Fruit fly (Drosophila melanogaster): ENCODE data around the gene Wdr81.

DNA sequence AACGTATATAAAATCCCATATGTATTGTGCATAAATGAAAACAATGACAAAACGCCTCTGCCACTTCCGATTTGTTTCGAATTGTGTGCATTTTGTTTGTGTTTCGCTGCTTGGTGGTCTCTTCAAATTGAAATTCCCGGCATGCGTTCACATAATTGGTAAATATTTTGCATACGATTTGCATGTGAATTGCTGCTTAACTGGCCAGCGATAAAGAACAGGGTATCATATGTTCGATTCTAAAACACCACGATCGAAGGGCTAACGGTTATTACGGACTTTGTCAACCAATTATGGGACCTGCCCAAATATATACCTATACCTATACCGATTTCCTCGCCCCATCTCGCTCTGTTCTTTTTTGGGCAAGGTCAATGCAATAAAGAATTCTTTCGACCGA lies 7.3 kb upstream of the Wdr81 start:
- TF ChIP-seq h (optimal IDR thresholded peaks at IDR 0.05) (no peak), insv (optimal IDR thresholded peaks at IDR 0.05) (no peak), psq (optimal IDR thresholded peaks at IDR 0.05) (no peak), Myc (optimal IDR thresholded peaks at IDR 0.05) (no peak)
